Fruit fly (Drosophila melanogaster): ENCODE data around the gene CG13124.

dm6 chr2L:9890576-9890975 is 17.9 kb downstream of the CG13124 start, which contains the start of the genes CG34183 and CG4537:
- TF ChIP-seq rn (GFP tag; IDR thresholded peaks at IDR 0.05) (no peak), CG17806 (tag; optimal IDR thresholded peaks at IDR 0.05) (no peak), Pif1B (GFP tag; optimal IDR thresholded peaks at IDR 0.05) (no peak), CG14655 (GFP tag; optimal IDR thresholded peaks at IDR 0.05) (no peak), CG8301 (tag; optimal IDR thresholded peaks at IDR 0.05) (no peak), EcR (GFP tag; optimal IDR thresholded peaks at IDR 0.05) (no peak), D1 (tag; optimal IDR thresholded peaks at IDR 0.05) (no peak), CG32121 (GFP tag; IDR thresholded peaks at IDR 0.05) (no peak), CG8159 (tag; optimal IDR thresholded peaks at IDR 0.05) (no peak), CG13204 (GFP tag; optimal IDR thresholded peaks at IDR 0.05) (no peak), CG10348 (GFP tag; IDR thresholded peaks at IDR 0.05) (no peak), gl (tag; optimal IDR thresholded peaks at IDR 0.05) (no peak)
